Fruit fly (Drosophila melanogaster): ENCODE data around the gene HDAC6.

Gene HDAC6

dm6 chrX:15323302-15323880 lies 9.7 kb upstream of the HDAC6 start:
- peak; percentile 69 for TF ChIP-seq CG11617 (GFP tag; optimal IDR thresholded peaks at IDR 0.05)
- TF ChIP-seq CG12768 (GFP tag; optimal IDR thresholded peaks at IDR 0.05) = peak; percentile 67
- TF ChIP-seq CG33017 (tag; optimal IDR thresholded peaks at IDR 0.05) = peak; percentile 9
- peak; percentile 67 for TF ChIP-seq bab1 (GFP tag; optimal IDR thresholded peaks at IDR 0.05)
- TF ChIP-seq cic (GFP tag; optimal IDR thresholded peaks at IDR 0.05) = peak; percentile 72
- peak; percentile 98 for TF ChIP-seq ovo (GFP tag; optimal IDR thresholded peaks at IDR 0.05)
- peak; percentile 26 for TF ChIP-seq Clk (GFP tag; optimal IDR thresholded peaks at IDR 0.05)
- TF ChIP-seq CG14711 (tag; optimal IDR thresholded peaks at IDR 0.05) = peak; percentile 24
- TF ChIP-seq Hr96 (GFP tag; optimal IDR thresholded peaks at IDR 0.05) = no peak
- peak; percentile 61 for TF ChIP-seq Crg-1 (GFP tag; optimal IDR thresholded peaks at IDR 0.05)
- no peak for TF ChIP-seq cnc (optimal IDR thresholded peaks at IDR 0.05)
- TF ChIP-seq CG5204 (GFP tag; optimal IDR thresholded peaks at IDR 0.05) = no peak
- peak; percentile 76 for TF ChIP-seq CG1620 (GFP tag; optimal IDR thresholded peaks at IDR 0.05)
- TF ChIP-seq pad (GFP tag; optimal IDR thresholded peaks at IDR 0.05) = peak; percentile 89
- peak; percentile 91 for TF ChIP-seq Mnt (GFP tag; optimal IDR thresholded peaks at IDR 0.05)
- peak; percentile 75 for TF ChIP-seq CG7101 (tag; optimal IDR thresholded peaks at IDR 0.05)
- TF ChIP-seq CG7045 (GFP tag; optimal IDR thresholded peaks at IDR 0.05) = peak; percentile 70
- no peak for TF ChIP-seq toe (GFP tag; optimal IDR thresholded peaks at IDR 0.05)
- peak; percentile 100 for TF ChIP-seq tj (GFP tag; optimal IDR thresholded peaks at IDR 0.05)

dm6 chrX:15328148-15328718 lies 4.9 kb upstream of the HDAC6 start, which contains the start of gene dah:
TSS of gene dah (plus strand) at chrX:15328342.
- no peak for TF ChIP-seq Clk (GFP tag; optimal IDR thresholded peaks at IDR 0.05)
- no peak for TF ChIP-seq CG1620 (GFP tag; optimal IDR thresholded peaks at IDR 0.05)
- no peak for TF ChIP-seq CG11617 (GFP tag; optimal IDR thresholded peaks at IDR 0.05)
- TF ChIP-seq toe (GFP tag; optimal IDR thresholded peaks at IDR 0.05) = no peak

- TF ChIP-seq Mnt (GFP tag; optimal IDR thresholded peaks at IDR 0.05) (peak; percentile 26), Crg-1 (GFP tag; optimal IDR thresholded peaks at IDR 0.05) (no peak), toe (GFP tag; optimal IDR thresholded peaks at IDR 0.05) (no peak)
These were observed 1.9 kb downstream of the HDAC6 start for dm6 chrX:15334999-15335398.

- TF ChIP-seq Crg-1 (GFP tag; optimal IDR thresholded peaks at IDR 0.05) = no peak
- TF ChIP-seq CG5204 (GFP tag; optimal IDR thresholded peaks at IDR 0.05) = no peak
- TF ChIP-seq cnc (optimal IDR thresholded peaks at IDR 0.05) = peak; percentile 36 to 79
- peak; percentile 75 for TF ChIP-seq CG11617 (GFP tag; optimal IDR thresholded peaks at IDR 0.05)
- peak; percentile 77 for TF ChIP-seq CG7101 (tag; optimal IDR thresholded peaks at IDR 0.05)
- peak; percentile 87 for TF ChIP-seq cic (GFP tag; optimal IDR thresholded peaks at IDR 0.05)
- peak; percentile 48 for TF ChIP-seq Mnt (GFP tag; optimal IDR thresholded peaks at IDR 0.05)
- no peak for TF ChIP-seq Clk (GFP tag; optimal IDR thresholded peaks at IDR 0.05)
- no peak for TF ChIP-seq kay (GFP tag; ENCODE audit: borderline replicate concordance)
- peak; percentile 43 for TF ChIP-seq Hr96 (GFP tag; optimal IDR thresholded peaks at IDR 0.05)
- peak; percentile 56 for TF ChIP-seq tj (GFP tag; optimal IDR thresholded peaks at IDR 0.05)
- TF ChIP-seq CG14711 (tag; optimal IDR thresholded peaks at IDR 0.05) = peak; percentile 71
- peak; percentile 43 for TF ChIP-seq CG12768 (GFP tag; optimal IDR thresholded peaks at IDR 0.05)
- no peak for TF ChIP-seq CG1620 (GFP tag; optimal IDR thresholded peaks at IDR 0.05)
- peak; percentile 43 for TF ChIP-seq CG7045 (GFP tag; optimal IDR thresholded peaks at IDR 0.05)
- TF ChIP-seq pad (GFP tag; optimal IDR thresholded peaks at IDR 0.05) = peak; percentile 48
- TF ChIP-seq toe (GFP tag; optimal IDR thresholded peaks at IDR 0.05) = no peak
- TF ChIP-seq ovo (GFP tag; optimal IDR thresholded peaks at IDR 0.05) = no peak
- TF ChIP-seq bab1 (GFP tag; optimal IDR thresholded peaks at IDR 0.05) = no peak
- peak; percentile 61 for TF ChIP-seq CG33017 (tag; optimal IDR thresholded peaks at IDR 0.05)
These were observed 2.8 kb downstream of the HDAC6 start for dm6 chrX:15335845-15336453.

- TF ChIP-seq cnc (optimal IDR thresholded peaks at IDR 0.05) = no peak
- TF ChIP-seq toe (GFP tag; optimal IDR thresholded peaks at IDR 0.05) = no peak
- TF ChIP-seq Crg-1 (GFP tag; optimal IDR thresholded peaks at IDR 0.05) = no peak
- TF ChIP-seq CG5204 (GFP tag; optimal IDR thresholded peaks at IDR 0.05) = no peak
- no peak for TF ChIP-seq CG14711 (tag; optimal IDR thresholded peaks at IDR 0.05)
- TF ChIP-seq Hr96 (GFP tag; optimal IDR thresholded peaks at IDR 0.05) = no peak
These were observed 8.9 kb downstream of the HDAC6 start, which contains the start of gene CG9123 for dm6 chrX:15342017-15342416. TSS of gene CG9123 (minus strand) at chrX:15342117.

- TF ChIP-seq CG7101 (tag; optimal IDR thresholded peaks at IDR 0.05) (no peak), CG5204 (GFP tag; optimal IDR thresholded peaks at IDR 0.05) (no peak), CG12768 (GFP tag; optimal IDR thresholded peaks at IDR 0.05) (no peak), tj (GFP tag; optimal IDR thresholded peaks at IDR 0.05) (no peak), Crg-1 (GFP tag; optimal IDR thresholded peaks at IDR 0.05) (no peak), pad (GFP tag; optimal IDR thresholded peaks at IDR 0.05) (no peak), CG7045 (GFP tag; optimal IDR thresholded peaks at IDR 0.05) (no peak), CG14711 (tag; optimal IDR thresholded peaks at IDR 0.05) (no peak), CG33017 (tag; optimal IDR thresholded peaks at IDR 0.05) (no peak), toe (GFP tag; optimal IDR thresholded peaks at IDR 0.05) (no peak), ovo (GFP tag; optimal IDR thresholded peaks at IDR 0.05) (no peak), kay (GFP tag; ENCODE audit: borderline replicate concordance) (no peak), bab1 (GFP tag; optimal IDR thresholded peaks at IDR 0.05) (no peak), cnc (optimal IDR thresholded peaks at IDR 0.05) (no peak), Clk (GFP tag; optimal IDR thresholded peaks at IDR 0.05) (no peak)
These were observed 11.6 kb downstream of the HDAC6 start, which contains the start of the genes CG12608 and Prp5 for dm6 chrX:15344473-15345331. TSS of gene CG12608 (minus strand) at chrX:15344625. TSS of gene Prp5 (plus strand) at chrX:15345169.

Data from whole organism, adult.